Worm (Caenorhabditis elegans) whole organism, L3 larva: Measurements from ENCODE around the gene kdp-1.
A peak's percentile ranks its signal among the peaks of the same experiment; 100 is the strongest.

Experiments used
- ZK546.5 ChIP-seq: sonication (generic microtip); optimal IDR thresholded peaks from 2 replicates; lab custom pipeline; 2017; ENCODE audit warnings: missing biosample characterization, missing genetic modification characterization
- ama-1 ChIP-seq: fragments of 150-350 bp; optimal IDR thresholded peaks from 2 replicates; lab custom pipeline; 2018
- ceh-28 ChIP-seq: fragments of 150-350 bp; optimal IDR thresholded peaks from 2 replicates; lab custom pipeline; 2014; ENCODE audit warnings: missing biosample characterization, missing genetic modification reagents, missing genetic modification characterization
- ceh-82 ChIP-seq: fragments of 150-350 bp; optimal IDR thresholded peaks from 2 replicates; lab custom pipeline; 2014; ENCODE audit warnings: missing biosample characterization, missing genetic modification characterization
- ceh-9 ChIP-seq: sonication (generic microtip); optimal IDR thresholded peaks from 2 replicates; lab custom pipeline; 2018; ENCODE audit warnings: missing biosample characterization, missing genetic modification characterization
- egl-5 ChIP-seq: fragments of 150-350 bp; optimal IDR thresholded peaks from 2 replicates; lab custom pipeline; 2017; ENCODE audit warnings: missing biosample characterization, missing genetic modification reagents, missing genetic modification characterization, inconsistent platforms
- elt-1 ChIP-seq: fragments of 150-350 bp; optimal IDR thresholded peaks from 2 replicates; lab custom pipeline; 2014; ENCODE audit warnings: missing biosample characterization, missing genetic modification characterization
- elt-2 ChIP-seq: sonication (generic microtip); optimal IDR thresholded peaks from 2 replicates; lab custom pipeline; 2016; ENCODE audit warnings: missing genetic modification reagents, mild to moderate bottlenecking, missing genetic modification characterization, missing compliant biosample characterization
- elt-3 ChIP-seq, 3 experiments: fragments of 150-350 bp in 1 of 3; sonication (generic microtip) in 2 of 3; optimal IDR thresholded peaks; 2 replicates in 2 of 3; 4 replicates in 1 of 3; lab custom pipeline; 2014 to 2017; ENCODE audit warnings: missing biosample characterization in 3 of 3, missing genetic modification characterization in 3 of 3
- eor-1 ChIP-seq, 2 experiments: fragments of 150-350 bp; optimal IDR thresholded peaks; 2 replicates each; lab custom pipeline; 2014 to 2018; ENCODE audit warnings: missing biosample characterization in 2 of 2, missing genetic modification characterization in 2 of 2
- fos-1 ChIP-seq: fragments of 150-350 bp; optimal IDR thresholded peaks from 2 replicates; lab custom pipeline; 2014; ENCODE audit warnings: missing biosample characterization, missing genetic modification characterization
- jun-1 ChIP-seq: fragments of 150-350 bp; optimal IDR thresholded peaks from 2 replicates; lab custom pipeline; 2014; ENCODE audit warnings: missing biosample characterization, missing genetic modification reagents, missing genetic modification characterization
- lin-15B ChIP-seq: fragments of 150-350 bp; optimal IDR thresholded peaks from 2 replicates; lab custom pipeline; 2014; ENCODE audit warnings: missing biosample characterization, missing genetic modification characterization
- lin-39 ChIP-seq: fragments of 150-350 bp; optimal IDR thresholded peaks from 2 replicates; lab custom pipeline; 2018; ENCODE audit warnings: missing biosample characterization, missing genetic modification reagents, missing genetic modification characterization
- nfya-1 ChIP-seq: sonication (generic microtip); optimal IDR thresholded peaks from 2 replicates; lab custom pipeline; 2017; ENCODE audit warnings: missing genetic modification characterization, mild to moderate bottlenecking, missing compliant biosample characterization, antibody characterized with exemption, moderate library complexity; ENCODE audit not compliant: insufficient read depth
- nhr-11 ChIP-seq: fragments of 150-350 bp; optimal IDR thresholded peaks from 2 replicates; lab custom pipeline; 2014; ENCODE audit warnings: missing biosample characterization, missing genetic modification characterization
- nhr-23 ChIP-seq: fragments of 150-350 bp; optimal IDR thresholded peaks from 2 replicates; lab custom pipeline; 2014; ENCODE audit warnings: missing biosample characterization, missing genetic modification reagents, missing genetic modification characterization
- nhr-237 ChIP-seq: fragments of 150-350 bp; optimal IDR thresholded peaks from 2 replicates; lab custom pipeline; 2014; ENCODE audit warnings: missing biosample characterization, missing genetic modification characterization
- nhr-43 ChIP-seq: sonication (generic microtip); optimal IDR thresholded peaks from 2 replicates; lab custom pipeline; 2016; ENCODE audit warnings: mild to moderate bottlenecking, missing genetic modification characterization, missing compliant biosample characterization; ENCODE audit not compliant: poor library complexity, severe bottlenecking
- pha-4 ChIP-seq: fragments of 150-350 bp; optimal IDR thresholded peaks from 2 replicates; lab custom pipeline; 2014; ENCODE audit warnings: missing biosample characterization, missing genetic modification reagents, missing genetic modification characterization
- pqm-1 ChIP-seq: fragments of 150-350 bp; optimal IDR thresholded peaks from 2 replicates; lab custom pipeline; 2017; ENCODE audit warnings: missing biosample characterization, missing genetic modification characterization, inconsistent platforms
- skn-1 ChIP-seq: fragments of 150-350 bp; optimal IDR thresholded peaks from 2 replicates; lab custom pipeline; 2014; ENCODE audit warnings: missing biosample characterization, missing genetic modification characterization
- snpc-4 ChIP-seq: fragments of 150-350 bp; optimal IDR thresholded peaks from 2 replicates; lab custom pipeline; 2014; ENCODE audit warnings: missing biosample characterization, missing genetic modification characterization
- unc-39 ChIP-seq: sonication (generic microtip); optimal IDR thresholded peaks from 4 replicates; lab custom pipeline; 2017; ENCODE audit warnings: missing biosample characterization, missing genetic modification characterization
- ztf-4 ChIP-seq: fragments of 150-350 bp; optimal IDR thresholded peaks from 2 replicates; lab custom pipeline; 2014; ENCODE audit warnings: missing biosample characterization, missing genetic modification characterization

kdp-1 gene

DNA sequence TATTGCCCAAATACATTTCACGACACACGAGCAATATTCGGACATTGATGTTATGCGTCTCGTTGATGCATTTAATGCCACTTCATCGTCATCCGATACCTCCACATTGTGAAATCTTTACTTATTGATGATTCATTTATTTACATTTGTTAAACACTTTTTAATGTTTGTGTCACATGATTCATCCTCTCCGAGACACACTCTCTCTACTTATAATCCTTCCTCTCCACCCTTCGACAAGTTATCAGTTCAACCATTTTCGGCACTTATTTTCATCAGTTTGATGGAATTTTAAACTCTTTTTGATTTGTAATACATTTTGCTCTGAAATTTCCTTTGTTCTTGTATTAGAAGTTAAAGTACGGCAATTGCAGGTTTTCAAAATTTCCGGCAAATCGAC lies 46.1 kb downstream of the kdp-1 start:
- TF ChIP-seq jun-1 (tag; lab: Kevin White, UChicago): peak; percentile 85
- TF ChIP-seq eor-1 (tag; optimal IDR thresholded peaks at IDR 0.05; lab: Kevin White, UChicago): no peak
- peak; percentile 64 for TF ChIP-seq pqm-1 (tag; lab: Kevin White, UChicago)
- TF ChIP-seq nhr-11 (tag; lab: Kevin White, UChicago): no peak
- TF ChIP-seq pha-4 (tag; lab: Kevin White, UChicago): peak; percentile 99
- no peak for TF ChIP-seq snpc-4
- TF ChIP-seq elt-3 (tag; optimal IDR thresholded peaks at IDR 0.05; lab: Kevin White, UChicago): no peak
- no peak for TF ChIP-seq ZK546.5 (tag; lab: Kevin White, UChicago)
- TF ChIP-seq unc-39: no peak
- no peak for TF ChIP-seq nhr-43 (tag; lab: Kevin White, UChicago)
- no peak for TF ChIP-seq nfya-1 (tag; lab: Kevin White, UChicago)
- no peak for TF ChIP-seq ceh-28 (tag; lab: Kevin White, UChicago)
- no peak for TF ChIP-seq nhr-237
- TF ChIP-seq elt-2 (tag; lab: Kevin White, UChicago): peak; percentile 66
- peak; percentile 36 for TF ChIP-seq fos-1 (tag; lab: Kevin White, UChicago)
- no peak for TF ChIP-seq ama-1

DNA sequence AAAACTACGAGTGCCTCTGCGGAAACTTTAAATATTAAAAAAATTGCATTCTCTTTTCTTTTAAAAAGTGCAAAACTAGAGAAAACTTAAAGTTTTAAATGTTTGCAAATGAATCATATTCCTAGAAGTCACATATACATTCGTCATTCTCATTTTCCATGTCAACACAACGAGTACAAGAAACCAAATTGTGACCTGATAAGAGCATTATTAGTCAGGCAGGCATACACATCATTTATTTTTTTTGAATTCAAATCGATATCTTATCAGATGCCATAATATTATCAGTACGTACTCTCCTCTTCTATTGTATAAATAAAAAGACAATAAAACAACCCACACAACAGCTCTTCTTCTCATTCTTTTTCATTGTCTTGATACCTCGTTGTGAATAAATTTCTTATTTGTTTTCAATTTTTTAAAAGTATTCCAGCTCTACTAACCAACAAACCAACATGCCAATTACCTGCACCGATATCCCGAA lies 47.3 kb downstream of the kdp-1 start, which contains the start of gene W02A2.9:
Gene W02A2.9, plus strand, starts transcription at position 434 of the 484 bp plus-strand sequence.
- TF ChIP-seq pha-4 (tag; lab: Kevin White, UChicago) (peak; percentile 87), jun-1 (tag; lab: Kevin White, UChicago) (peak; percentile 60), pqm-1 (tag; lab: Kevin White, UChicago) (peak; percentile 99), elt-2 (tag; lab: Kevin White, UChicago) (peak; percentile 89), nhr-23 (tag; lab: Kevin White, UChicago) (no peak)

DNA sequence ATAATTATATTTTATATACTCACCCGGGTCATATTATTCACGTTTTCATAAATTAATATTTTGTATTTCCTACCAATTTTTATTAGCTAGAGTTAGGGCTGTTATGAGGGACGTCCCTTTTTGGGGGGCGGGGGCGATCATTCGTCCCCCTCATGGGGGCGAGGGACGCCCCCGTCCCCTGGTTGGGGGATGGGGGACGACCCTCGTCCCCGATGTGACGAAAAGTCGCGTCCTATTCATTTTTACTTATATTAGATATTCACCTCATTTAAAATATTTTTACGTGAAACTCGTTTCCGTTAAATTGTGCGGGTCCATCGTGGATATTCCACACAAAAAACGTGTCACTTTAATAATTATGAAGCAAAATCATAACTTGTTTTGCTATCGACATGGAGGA lies 48.6 kb downstream of the kdp-1 start, which contains the start of gene W02A2.12:
Gene W02A2.12, minus strand, starts transcription at position 240 of the 400 bp plus-strand sequence.
- TF ChIP-seq eor-1 (tag; optimal IDR thresholded peaks at IDR 0.05; lab: Kevin White, UChicago) (no peak), ceh-82 (no peak), lin-15B (no peak), pha-4 (tag; lab: Kevin White, UChicago) (no peak), skn-1 (tag; lab: Kevin White, UChicago) (no peak), nhr-23 (tag; lab: Kevin White, UChicago) (no peak), pqm-1 (tag; lab: Kevin White, UChicago) (no peak), ztf-4 (no peak), elt-1 (no peak), ceh-9 (no peak), egl-5 (tag; lab: Kevin White, UChicago) (no peak), lin-39 (tag; lab: Kevin White, UChicago) (no peak)
- TF ChIP-seq, all 47 proteins: peak for 0
